Fruit fly (Drosophila melanogaster): ENCODE measurements around the gene oc.

Gene oc

dm6 chrX:8606206-8606605, 44.3 kb downstream of the oc start, which contains the start of gene Caf1-180 (continued):
- TF ChIP-seq CG2875 (GFP tag; optimal IDR thresholded peaks at IDR 0.05) (no peak), CG6854 (GFP tag; optimal IDR thresholded peaks at IDR 0.05) (no peak), prd (optimal IDR thresholded peaks at IDR 0.05) (no peak), prd (GFP tag; IDR thresholded peaks at IDR 0.05) (no peak), CG7271 (tag; optimal IDR thresholded peaks at IDR 0.05) (no peak), cato (GFP tag; optimal IDR thresholded peaks at IDR 0.05; ENCODE audit: borderline replicate concordance) (no peak), CG17568 (GFP tag; optimal IDR thresholded peaks at IDR 0.05) (no peak), ERR (GFP tag; optimal IDR thresholded peaks at IDR 0.05) (no peak), ara (GFP tag; IDR thresholded peaks at IDR 0.05) (no peak), C15 (GFP tag; IDR thresholded peaks at IDR 0.05) (no peak), Hr78 (GFP tag; optimal IDR thresholded peaks at IDR 0.05) (no peak), tna (GFP tag; IDR thresholded peaks at IDR 0.05; ENCODE audit: partially characterized antibody) (peak; percentile 57; the same call in 1 of the 2 replicates), CrebB (tag; optimal IDR thresholded peaks at IDR 0.05) (no peak), Antp (GFP tag; optimal IDR thresholded peaks at IDR 0.05) (peak; percentile 42), emc (GFP tag; optimal IDR thresholded peaks at IDR 0.05) (no peak), slou (GFP tag; optimal IDR thresholded peaks at IDR 0.05) (no peak), CG13624 (GFP tag; optimal IDR thresholded peaks at IDR 0.05) (peak; percentile 37), CG9932 (GFP tag; IDR thresholded peaks at IDR 0.05) (peak; percentile 70), CG17361 (GFP tag; IDR thresholded peaks at IDR 0.05) (no peak; the same call in 2 of the 3 replicates), chif (GFP tag; optimal IDR thresholded peaks at IDR 0.05) (peak in 1 of 2 experiments; percentile 31), CG2712 (tag; optimal IDR thresholded peaks at IDR 0.05) (peak; percentile 47), Bdp1 (GFP tag; optimal IDR thresholded peaks at IDR 0.05) (no peak), CG10543 (GFP tag; optimal IDR thresholded peaks at IDR 0.05) (no peak), mam (GFP tag; optimal IDR thresholded peaks at IDR 0.05) (peak; percentile 43), CG32532 (GFP tag; IDR thresholded peaks at IDR 0.05) (peak; percentile 56; the same call in 1 of the 2 replicates), Sox100B (GFP tag; optimal IDR thresholded peaks at IDR 0.05) (no peak), bigmax (GFP tag; optimal IDR thresholded peaks at IDR 0.05) (no peak), Ets97D (GFP tag; optimal IDR thresholded peaks at IDR 0.05) (peak; percentile 66), CG7786 (GFP tag; optimal IDR thresholded peaks at IDR 0.05) (peak; percentile 47), CG2199 (GFP tag; IDR thresholded peaks at IDR 0.05) (no peak), CG14860 (GFP tag; IDR thresholded peaks at IDR 0.05; ENCODE audit: partially characterized antibody) (peak; percentile 57; the same call in 2 of the 3 replicates), CG2129 (GFP tag; IDR thresholded peaks at IDR 0.05; ENCODE audit: partially characterized antibody) (peak; percentile 50; the same call in 1 of the 2 replicates), CG11695 (GFP tag; IDR thresholded peaks at IDR 0.05) (no peak), Mes4 (GFP tag; optimal IDR thresholded peaks at IDR 0.05) (no peak), CG12155 (GFP tag; optimal IDR thresholded peaks at IDR 0.05) (no peak), sens-2 (GFP tag; IDR thresholded peaks at IDR 0.05) (no peak), jing (GFP tag; optimal IDR thresholded peaks at IDR 0.05) (no peak), croc (GFP tag; conservative IDR thresholded peaks at IDR 0.05) (no peak), CG3847 (GFP tag; IDR thresholded peaks at IDR 0.05) (peak; percentile 61; the same call in 1 of the 2 replicates), HmgZ (tag; optimal IDR thresholded peaks at IDR 0.05) (peak; percentile 54), CG1647 (GFP tag; optimal IDR thresholded peaks at IDR 0.05) (no peak), dpn (GFP tag; optimal IDR thresholded peaks at IDR 0.05) (peak; percentile 30 to 33), dimm (GFP tag; IDR thresholded peaks at IDR 0.05) (no peak), CG17186 (GFP tag; optimal IDR thresholded peaks at IDR 0.05) (peak; percentile 90), Hey (tag; optimal IDR thresholded peaks at IDR 0.05) (no peak), fru (optimal IDR thresholded peaks at IDR 0.05) (no peak), Sry-δ (GFP tag; optimal IDR thresholded peaks at IDR 0.05) (peak; percentile 96), Meics (GFP tag; optimal IDR thresholded peaks at IDR 0.05) (no peak), fd102C (GFP tag; optimal IDR thresholded peaks at IDR 0.05) (no peak), maf-S (GFP tag; optimal IDR thresholded peaks at IDR 0.05) (no peak), CG18476 (GFP tag; optimal IDR thresholded peaks at IDR 0.05) (no peak), ci (GFP tag; IDR thresholded peaks at IDR 0.05) (peak; percentile 39; the same call in 1 of the 3 replicates)
